Fruit fly (Drosophila melanogaster): ENCODE measurements around the gene bocks.

The bocks gene

dm6 chr3R:9559413-9560014 lies 31.3 kb downstream of the bocks start, which contains the start of the genes AP-1mu and MBD-like (continued):
- TF ChIP-seq E2f2 (GFP tag; IDR thresholded peaks at IDR 0.05) (peak; percentile 60), her (GFP tag; optimal IDR thresholded peaks at IDR 0.05) (peak; percentile 9), Vsx1 (GFP tag; optimal IDR thresholded peaks at IDR 0.05) (no peak), hbn (GFP tag; IDR thresholded peaks at IDR 0.05; ENCODE audit: partially characterized antibody) (peak; percentile 49), Sin3A (optimal IDR thresholded peaks at IDR 0.05) (peak; percentile 94), sr (GFP tag; IDR thresholded peaks at IDR 0.05) (no peak), kay (GFP tag; optimal IDR thresholded peaks at IDR 0.05) (peak; percentile 55), Stat92E (GFP tag; optimal IDR thresholded peaks at IDR 0.05) (no peak)

DNA sequence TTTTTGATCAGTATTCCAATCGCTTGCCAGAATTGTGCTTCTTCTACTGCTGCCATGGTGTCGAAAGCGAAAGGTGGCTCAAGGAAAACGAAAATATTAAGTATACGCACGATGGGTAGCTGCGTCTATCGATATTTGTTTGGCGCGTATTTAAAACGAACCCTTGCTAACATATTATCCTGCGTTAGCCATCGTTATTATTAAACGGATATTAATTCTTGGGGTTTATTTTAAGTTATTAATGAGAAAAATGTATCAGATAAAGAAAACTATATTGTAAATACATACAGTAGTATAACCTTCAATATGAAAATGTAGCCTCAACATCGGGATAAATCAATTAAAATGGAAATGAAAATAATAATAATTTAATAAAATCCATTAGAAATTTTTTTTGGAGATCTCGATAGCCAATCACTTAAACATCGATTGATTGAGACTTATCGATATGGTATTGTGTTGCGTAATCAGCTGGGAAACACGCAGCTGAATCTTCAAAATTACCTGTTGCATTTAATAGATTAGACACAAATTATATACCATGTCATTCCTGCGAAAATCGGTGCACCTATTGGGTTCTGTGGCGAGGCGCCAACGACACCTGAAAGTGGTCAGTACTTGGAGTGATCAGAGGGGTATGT lies 35.3 kb downstream of the bocks start, which contains the start of the genes CG9386 and BckdhA:
Gene CG9386 (minus strand): TSS at position 75 of the 641 bp plus-strand sequence.
Gene BckdhA (plus strand): TSS at position 452 of the 641 bp plus-strand sequence.
- TF ChIP-seq CG18599 (GFP tag; optimal IDR thresholded peaks at IDR 0.05) (no peak), CG11093 (GFP tag; IDR thresholded peaks at IDR 0.05) (no peak), CG13775 (GFP tag; optimal IDR thresholded peaks at IDR 0.05) (peak; percentile 55), CG12659 (GFP tag; optimal IDR thresholded peaks at IDR 0.05) (peak; percentile 66), CG33213 (GFP tag; optimal IDR thresholded peaks at IDR 0.05) (peak; percentile 17), CG10431 (GFP tag; optimal IDR thresholded peaks at IDR 0.05) (no peak), Dfd (GFP tag; optimal IDR thresholded peaks at IDR 0.05) (no peak), pros (GFP tag; optimal IDR thresholded peaks at IDR 0.05) (no peak), Sox100B (GFP tag; optimal IDR thresholded peaks at IDR 0.05) (no peak), CG13424 (tag; optimal IDR thresholded peaks at IDR 0.05) (peak; percentile 58), Deaf1 (tag; optimal IDR thresholded peaks at IDR 0.05) (no peak), bsh (GFP tag; optimal IDR thresholded peaks at IDR 0.05) (peak in 1 of 2 experiments; percentile 15), PHDP (tag; optimal IDR thresholded peaks at IDR 0.05) (peak; percentile 31), CG4617 (GFP tag; optimal IDR thresholded peaks at IDR 0.05; ENCODE audit: borderline replicate concordance) (no peak), emc (GFP tag; optimal IDR thresholded peaks at IDR 0.05) (no peak), ash1 (GFP tag; optimal IDR thresholded peaks at IDR 0.05) (no peak), hkb (optimal IDR thresholded peaks at IDR 0.05) (no peak), hkb (GFP tag; IDR thresholded peaks at IDR 0.05) (no peak), usp (GFP tag; optimal IDR thresholded peaks at IDR 0.05) (no peak), Hr39 (optimal IDR thresholded peaks at IDR 0.05) (no peak), CG8924 (tag; optimal IDR thresholded peaks at IDR 0.05) (peak; percentile 54), Stat92E (GFP tag; optimal IDR thresholded peaks at IDR 0.05) (no peak), bcd (GFP tag; optimal IDR thresholded peaks at IDR 0.05) (peak; percentile 21), Hsf (GFP tag; optimal IDR thresholded peaks at IDR 0.05) (peak; percentile 59), Optix (GFP tag; IDR thresholded peaks at IDR 0.05) (no peak), fu2 (GFP tag; optimal IDR thresholded peaks at IDR 0.05) (peak; percentile 46), Sry-β (GFP tag; optimal IDR thresholded peaks at IDR 0.05) (peak; percentile 33), br (optimal IDR thresholded peaks at IDR 0.05) (no peak), gem (tag; optimal IDR thresholded peaks at IDR 0.05) (peak; percentile 66), phol (tag; optimal IDR thresholded peaks at IDR 0.05) (peak; percentile 60), CG18476 (GFP tag; optimal IDR thresholded peaks at IDR 0.05) (peak; percentile 34), Chrac-16 (GFP tag; optimal IDR thresholded peaks at IDR 0.05) (peak; percentile 55), amos (GFP tag; IDR thresholded peaks at IDR 0.05; ENCODE audit: partially characterized antibody) (peak; percentile 67; the same call in 1 of the 2 replicates), pb (GFP tag; optimal IDR thresholded peaks at IDR 0.05) (no peak), zf30C (GFP tag; optimal IDR thresholded peaks at IDR 0.05) (no peak), Doc3 (GFP tag; IDR thresholded peaks at IDR 0.05; ENCODE audit: partially characterized antibody) (peak; percentile 75), CG7372 (GFP tag; IDR thresholded peaks at IDR 0.05) (peak; percentile 98), CG12744 (GFP tag; optimal IDR thresholded peaks at IDR 0.05) (peak; percentile 30), CG17612 (GFP tag; IDR thresholded peaks at IDR 0.05) (no peak), tio (GFP tag; optimal IDR thresholded peaks at IDR 0.05) (no peak), gsb-n (tag; optimal IDR thresholded peaks at IDR 0.05) (no peak)

Data from whole organism, embryonic.